Worm (Caenorhabditis elegans): ENCODE measurements around the gene nhr-55.

DNA sequence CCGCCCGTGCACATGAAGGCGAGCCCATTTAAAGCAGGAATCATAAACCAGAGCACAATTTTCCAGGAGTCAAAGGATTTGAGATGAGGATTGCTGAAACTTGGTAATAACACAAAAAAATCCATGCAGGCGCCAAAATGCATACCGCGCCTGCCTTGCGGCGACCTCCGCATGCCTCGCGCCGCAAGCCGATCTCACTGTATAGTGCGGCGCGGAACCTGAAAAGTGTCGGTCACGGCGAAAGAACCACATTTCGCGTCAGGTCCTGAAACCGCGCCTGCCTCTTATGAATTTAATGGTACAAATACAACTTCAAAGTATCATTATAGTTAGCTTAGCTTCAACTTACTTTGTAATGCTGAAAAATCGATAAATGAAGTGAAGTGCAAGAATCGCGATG is 22.6 kb downstream of the nhr-55 start:
- TF ChIP-seq ama-1 (optimal IDR thresholded peaks at IDR 0.05) (no peak), ceh-82 (tag; optimal IDR thresholded peaks at IDR 0.05) (no peak), ZK546.5 (tag; optimal IDR thresholded peaks at IDR 0.05) (no peak), ceh-9 (tag; optimal IDR thresholded peaks at IDR 0.05) (no peak), ztf-4 (tag; optimal IDR thresholded peaks at IDR 0.05) (no peak)

Measured in whole organism, L3 larva.